Fruit fly (Drosophila melanogaster): ENCODE results near the gene SdicA.

Gene SdicA

DNA sequence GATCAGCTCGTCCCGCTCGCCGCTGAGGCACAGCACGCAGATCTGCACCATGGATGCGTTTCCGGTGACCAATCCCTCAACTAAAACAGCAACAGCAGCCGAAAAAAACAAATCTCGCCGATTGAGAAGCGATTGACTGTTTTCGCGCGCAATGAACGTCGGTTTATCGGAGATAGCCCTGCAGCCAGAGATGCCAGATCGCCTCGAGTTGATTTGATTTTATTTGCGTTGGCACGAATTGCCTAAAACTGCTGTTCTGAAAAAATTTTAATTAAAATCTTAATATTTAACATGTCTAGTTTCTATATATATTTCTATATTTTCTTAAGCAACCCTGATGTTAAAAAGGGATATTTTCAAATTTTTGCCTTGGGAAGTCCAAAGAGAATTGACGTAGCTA, 39.1 kb downstream of the SdicA start (continued):
- TF ChIP-seq cato (GFP tag; optimal IDR thresholded peaks at IDR 0.05; ENCODE audit: borderline replicate concordance) (no peak), CG32767 (GFP tag; IDR thresholded peaks at IDR 0.05) (no peak), ci (GFP tag; IDR thresholded peaks at IDR 0.05) (no peak), br (optimal IDR thresholded peaks at IDR 0.05) (no peak), Usf (GFP tag; optimal IDR thresholded peaks at IDR 0.05) (no peak), klu (GFP tag; IDR thresholded peaks at IDR 0.05) (no peak), CG34376 (GFP tag; optimal IDR thresholded peaks at IDR 0.05) (no peak), Stat92E (GFP tag; optimal IDR thresholded peaks at IDR 0.05) (no peak), Optix (GFP tag; IDR thresholded peaks at IDR 0.05) (no peak), Scr (GFP tag; IDR thresholded peaks at IDR 0.05; ENCODE audit: partially characterized antibody) (peak; percentile 14; the same call in 1 of the 2 replicates), lilli (GFP tag; optimal IDR thresholded peaks at IDR 0.05) (no peak), nau (GFP tag; optimal IDR thresholded peaks at IDR 0.05) (no peak), Nf-YB (GFP tag; optimal IDR thresholded peaks at IDR 0.05) (no peak), Myb (GFP tag; optimal IDR thresholded peaks at IDR 0.05) (peak; percentile 19), psq (GFP tag; optimal IDR thresholded peaks at IDR 0.05) (no peak), Sry-δ (GFP tag; optimal IDR thresholded peaks at IDR 0.05) (peak; percentile 36), Atf-2 (GFP tag; optimal IDR thresholded peaks at IDR 0.05) (no peak), lmd (GFP tag; IDR thresholded peaks at IDR 0.05) (no peak), CG2202 (tag; optimal IDR thresholded peaks at IDR 0.05) (no peak), fd3F (GFP tag; optimal IDR thresholded peaks at IDR 0.05) (no peak), Jarid2 (GFP tag; optimal IDR thresholded peaks at IDR 0.05) (no peak), Dfd (GFP tag; optimal IDR thresholded peaks at IDR 0.05) (no peak), inv (GFP tag; IDR thresholded peaks at IDR 0.05; ENCODE audit: partially characterized antibody) (no peak), tna (GFP tag; IDR thresholded peaks at IDR 0.05; ENCODE audit: partially characterized antibody) (no peak), CG9932 (GFP tag; IDR thresholded peaks at IDR 0.05) (peak; percentile 58), Dp (GFP tag; optimal IDR thresholded peaks at IDR 0.05) (peak; percentile 80), Hr39 (optimal IDR thresholded peaks at IDR 0.05) (no peak), CG5953 (GFP tag; IDR thresholded peaks at IDR 0.05) (no peak), al (GFP tag; IDR thresholded peaks at IDR 0.05) (no peak), CG31224 (GFP tag; IDR thresholded peaks at IDR 0.05) (no peak), Dbx (GFP tag; IDR thresholded peaks at IDR 0.05) (no peak), CG17612 (GFP tag; IDR thresholded peaks at IDR 0.05) (no peak), H15 (GFP tag; IDR thresholded peaks at IDR 0.05) (no peak), Ssrp (tag; optimal IDR thresholded peaks at IDR 0.05) (no peak), CG34224 (GFP tag; IDR thresholded peaks at IDR 0.05; ENCODE audit: partially characterized antibody) (no peak), Drgx (GFP tag; IDR thresholded peaks at IDR 0.05) (no peak), toy (GFP tag; IDR thresholded peaks at IDR 0.05) (no peak), CG2875 (GFP tag; optimal IDR thresholded peaks at IDR 0.05) (no peak), D19B (GFP tag; optimal IDR thresholded peaks at IDR 0.05) (no peak), CG1832 (GFP tag; optimal IDR thresholded peaks at IDR 0.05) (no peak), CG30431 (GFP tag; optimal IDR thresholded peaks at IDR 0.05) (no peak), Atf6 (GFP tag; IDR thresholded peaks at IDR 0.05) (no peak), eyg (GFP tag; optimal IDR thresholded peaks at IDR 0.05) (no peak), CG13287 (GFP tag; IDR thresholded peaks at IDR 0.05; ENCODE audit: partially characterized antibody) (peak; percentile 34; the same call in 1 of the 2 replicates), zfh1 (GFP tag; IDR thresholded peaks at IDR 0.05) (no peak), CG12104 (GFP tag; optimal IDR thresholded peaks at IDR 0.05) (no peak), YL-1 (GFP tag; optimal IDR thresholded peaks at IDR 0.05) (no peak), Dip2 (GFP tag; IDR thresholded peaks at IDR 0.05) (no peak), kah (GFP tag; optimal IDR thresholded peaks at IDR 0.05) (no peak), disco-r (GFP tag; optimal IDR thresholded peaks at IDR 0.05) (no peak), CG1024 (GFP tag; IDR thresholded peaks at IDR 0.05) (no peak), nerfin-2 (GFP tag; IDR thresholded peaks at IDR 0.05; ENCODE audit: partially characterized antibody) (no peak), CG6854 (GFP tag; optimal IDR thresholded peaks at IDR 0.05) (no peak)

Data from whole organism, embryonic.